Worm (Caenorhabditis elegans): ENCODE measurements around the gene R11E3.19.

DNA sequence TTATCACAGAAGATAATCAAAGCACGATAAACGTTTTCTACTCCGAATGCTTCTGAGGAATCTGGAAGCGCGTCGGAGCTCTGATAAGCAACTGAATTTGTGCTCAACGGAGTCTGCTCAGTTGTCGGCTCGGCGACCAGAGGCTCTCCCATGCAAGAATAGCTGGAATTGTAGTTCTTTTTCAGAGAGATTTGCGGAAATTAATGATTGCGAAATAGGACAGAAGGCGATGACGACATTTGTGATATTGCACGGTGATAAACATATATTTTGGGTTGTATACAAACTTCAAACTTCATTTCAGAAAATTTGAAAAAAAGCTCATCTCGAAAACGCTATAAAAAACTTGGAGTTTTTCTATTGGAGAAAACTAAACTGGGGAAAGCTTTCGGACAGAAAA lies 33.9 kb upstream of the R11E3.19 start, which contains the start of gene H06H21.37:
- TF ChIP-seq dao-5 (tag; optimal IDR thresholded peaks at IDR 0.05) (no peak), W03F9.2 (tag; optimal IDR thresholded peaks at IDR 0.05) (no peak), him-1 (tag; optimal IDR thresholded peaks at IDR 0.05) (no peak)
